Worm (Caenorhabditis elegans): Measurements from ENCODE around the gene C08E3.13.

- TF ChIP-seq B0310.2 (tag; optimal IDR thresholded peaks at IDR 0.05) = no peak
- TF ChIP-seq flt-1 (GFP tag; IDR thresholded peaks at IDR 0.05) = no peak
- no peak for TF ChIP-seq sea-1 (GFP tag; conservative IDR thresholded peaks at IDR 0.05)
- no peak for TF ChIP-seq tbx-11 (GFP tag; IDR thresholded peaks at IDR 0.05)
- TF ChIP-seq ama-1 (optimal IDR thresholded peaks at IDR 0.05) = no peak
- TF ChIP-seq hmbx-1 (tag; optimal IDR thresholded peaks at IDR 0.05) = no peak
- no peak for TF ChIP-seq hmg-4 (GFP tag; optimal IDR thresholded peaks at IDR 0.05)
- TF ChIP-seq hnd-1 (tag; optimal IDR thresholded peaks at IDR 0.05) = no peak
- TF ChIP-seq ceh-36 (tag; optimal IDR thresholded peaks at IDR 0.05) = no peak
- no peak for TF ChIP-seq scrt-1 (GFP tag; IDR thresholded peaks at IDR 0.05)
- TF ChIP-seq ets-7 (tag; optimal IDR thresholded peaks at IDR 0.05) = no peak
- TF ChIP-seq ceh-13 (GFP tag; optimal IDR thresholded peaks at IDR 0.05) = no peak
These were observed 18.1 kb downstream of the C08E3.13 start, which contains the start of gene fbxa-164 for ce11 chrII:1613972-1614371.
